Fruit fly (Drosophila melanogaster) Kc167 (cell line): ENCODE measurements around the gene CG32813.

ENCODE experiments used
- Myc ChIP-seq: fragments of >200 bp; optimal IDR thresholded peaks from 2 replicates; lab custom pipeline; 2017; ENCODE audit warnings: missing external identifiers
- Sin3A ChIP-seq: fragments of >200 bp; optimal IDR thresholded peaks from 2 replicates; lab custom pipeline; 2018; ENCODE audit warnings: missing external identifiers
- h ChIP-seq: fragments of >200 bp; optimal IDR thresholded peaks from 3 replicates; lab custom pipeline; 2018; ENCODE audit warnings: missing external identifiers
- insv ChIP-seq: fragments of >200 bp; optimal IDR thresholded peaks from 3 replicates; lab custom pipeline; 2018; ENCODE audit warnings: missing external identifiers
- psq ChIP-seq: fragments of >200 bp; optimal IDR thresholded peaks from 2 replicates; lab custom pipeline; 2017; ENCODE audit warnings: missing external identifiers
- ttk ChIP-seq: sonication (Bioruptor generic); optimal IDR thresholded peaks from 2 replicates; lab custom pipeline; 2017; ENCODE audit warnings: missing external identifiers

Gene CG32813

dm6 chrX:1399056-1400003 is 18.6 kb downstream of the CG32813 start:
- TF ChIP-seq ttk (lab: Kevin White, UChicago) (no peak), insv (no peak), Sin3A (lab: Kevin White, UChicago) (no peak), Myc (lab: Kevin White, UChicago) (no peak), h (lab: Kevin White, UChicago) (no peak), psq (lab: Kevin White, UChicago) (no peak)

- no peak for TF ChIP-seq insv
- TF ChIP-seq ttk (lab: Kevin White, UChicago): no peak
- TF ChIP-seq Sin3A (lab: Kevin White, UChicago): no peak
- TF ChIP-seq psq (lab: Kevin White, UChicago): no peak
- no peak for TF ChIP-seq h (lab: Kevin White, UChicago)
- no peak for TF ChIP-seq Myc (lab: Kevin White, UChicago)
These were observed 24.3 kb downstream of the CG32813 start for dm6 chrX:1405012-1405411.

- TF ChIP-seq h (lab: Kevin White, UChicago): no peak
- TF ChIP-seq insv: no peak
- no peak for TF ChIP-seq Myc (lab: Kevin White, UChicago)
- TF ChIP-seq psq (lab: Kevin White, UChicago): no peak
- no peak for TF ChIP-seq ttk (lab: Kevin White, UChicago)
- no peak for TF ChIP-seq Sin3A (lab: Kevin White, UChicago)
These were observed 25.1 kb downstream of the CG32813 start for dm6 chrX:1405779-1406178.

- TF ChIP-seq Sin3A (lab: Kevin White, UChicago) (no peak), psq (lab: Kevin White, UChicago) (no peak), ttk (lab: Kevin White, UChicago) (no peak), insv (no peak), Myc (lab: Kevin White, UChicago) (no peak), h (lab: Kevin White, UChicago) (no peak)
These were observed 27.0 kb downstream of the CG32813 start for dm6 chrX:1407683-1408082.

- TF ChIP-seq insv: no peak
- TF ChIP-seq Myc (lab: Kevin White, UChicago): no peak
- no peak for TF ChIP-seq h (lab: Kevin White, UChicago)
- TF ChIP-seq ttk (lab: Kevin White, UChicago): no peak
- no peak for TF ChIP-seq Sin3A (lab: Kevin White, UChicago)
- TF ChIP-seq psq (lab: Kevin White, UChicago): no peak
These were observed 28.2 kb downstream of the CG32813 start, which contains the start of gene futsch for dm6 chrX:1408964-1409363. Gene futsch, plus strand, starts transcription at chrX:1409069.

- TF ChIP-seq Sin3A (lab: Kevin White, UChicago): no peak
- TF ChIP-seq psq (lab: Kevin White, UChicago): no peak
- no peak for TF ChIP-seq h (lab: Kevin White, UChicago)
These were observed 29.6 kb downstream of the CG32813 start for dm6 chrX:1410312-1410711.

- TF ChIP-seq Sin3A (lab: Kevin White, UChicago): no peak
- TF ChIP-seq Myc (lab: Kevin White, UChicago): no peak
- TF ChIP-seq ttk (lab: Kevin White, UChicago): no peak
- TF ChIP-seq h (lab: Kevin White, UChicago): no peak
- no peak for TF ChIP-seq insv
- TF ChIP-seq psq (lab: Kevin White, UChicago): no peak
These were observed 30.7 kb downstream of the CG32813 start for dm6 chrX:1411225-1411932.

- no peak for TF ChIP-seq ttk (lab: Kevin White, UChicago)
- TF ChIP-seq h (lab: Kevin White, UChicago): no peak
- TF ChIP-seq psq (lab: Kevin White, UChicago): no peak
- no peak for TF ChIP-seq insv
- TF ChIP-seq Myc (lab: Kevin White, UChicago): no peak
- no peak for TF ChIP-seq Sin3A (lab: Kevin White, UChicago)
These were observed 33.6 kb downstream of the CG32813 start for dm6 chrX:1414269-1414668.
